Worm (Caenorhabditis elegans): Measurements from ENCODE around the gene srbc-70.
A peak's percentile ranks its signal among the peaks of the same experiment; 100 is the strongest.

DNA sequence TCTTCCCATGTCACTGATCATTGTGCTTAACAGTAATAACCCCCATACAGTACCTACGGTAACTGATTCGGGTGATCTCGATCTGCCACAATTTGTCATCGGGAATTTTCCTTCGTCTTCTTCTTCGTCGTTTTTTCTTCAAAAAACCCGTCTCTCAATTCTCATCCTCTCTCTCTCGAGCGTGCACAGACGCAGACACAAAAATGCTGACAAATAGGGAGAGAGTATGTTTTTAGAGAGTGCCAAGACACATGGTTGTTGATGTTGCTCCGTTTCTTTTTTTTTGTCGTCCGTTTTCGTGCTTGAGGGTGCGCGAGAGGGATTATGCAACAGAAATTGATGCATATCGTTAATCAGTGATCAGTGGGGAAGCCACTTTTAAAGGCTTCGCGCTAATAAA lies 12.5 kb downstream of the srbc-70 start:
- TF ChIP-seq him-1 (tag; optimal IDR thresholded peaks at IDR 0.05) = peak; percentile 20
- TF ChIP-seq dao-5 (tag; optimal IDR thresholded peaks at IDR 0.05) = no peak
- TF ChIP-seq W03F9.2 (tag; optimal IDR thresholded peaks at IDR 0.05) = no peak
